Worm (Caenorhabditis elegans): ENCODE data around the gene C14E2.1.

DNA sequence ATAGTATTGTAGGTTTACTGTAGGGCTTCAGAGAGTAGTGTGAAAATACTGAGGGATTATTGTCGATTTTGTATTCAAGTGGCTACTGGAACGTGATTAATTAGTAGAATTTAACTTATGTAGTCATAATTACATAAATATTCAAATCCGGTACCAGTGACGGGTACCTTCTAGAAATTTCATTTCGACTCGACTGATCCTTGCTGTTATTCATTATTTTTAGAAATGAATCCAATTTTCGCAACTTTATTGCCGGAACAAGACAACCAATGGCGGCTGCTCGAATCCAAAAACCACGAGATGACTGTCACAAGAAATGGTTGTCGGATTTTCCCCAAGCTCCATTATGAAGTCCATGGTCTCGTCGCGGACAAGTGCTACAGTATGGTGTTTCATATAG is 38.7 kb downstream of the C14E2.1 start, which contains the start of gene tbx-41:
- TF ChIP-seq dao-5 (tag; optimal IDR thresholded peaks at IDR 0.05) (no peak), him-1 (tag; optimal IDR thresholded peaks at IDR 0.05) (no peak)

Measured in whole organism, L4/young adult.